Worm (Caenorhabditis elegans): ENCODE data around the gene egl-46.

ce11 chrV:6722378-6722777, 41.0 kb upstream of the egl-46 start, which contains the start of gene ZC487.2:
- no peak for TF ChIP-seq lin-13 (tag; optimal IDR thresholded peaks at IDR 0.05)
- no peak for TF ChIP-seq ztf-11 (tag; optimal IDR thresholded peaks at IDR 0.05)
- TF ChIP-seq nhr-76 (tag; optimal IDR thresholded peaks at IDR 0.05): no peak
- TF ChIP-seq pha-4 (tag; optimal IDR thresholded peaks at IDR 0.05): no peak
- no peak for TF ChIP-seq mep-1 (tag; optimal IDR thresholded peaks at IDR 0.05)
- TF ChIP-seq lsy-2 (tag; optimal IDR thresholded peaks at IDR 0.05): no peak
- TF ChIP-seq nhr-28 (tag; optimal IDR thresholded peaks at IDR 0.05): no peak
- no peak for TF ChIP-seq drap-1 (GFP tag; optimal IDR thresholded peaks at IDR 0.05)
- TF ChIP-seq unc-62 (GFP tag; optimal IDR thresholded peaks at IDR 0.05): no peak
- TF ChIP-seq hlh-1 (tag; optimal IDR thresholded peaks at IDR 0.05): no peak
- no peak for TF ChIP-seq snpc-4 (tag; optimal IDR thresholded peaks at IDR 0.05)
- TF ChIP-seq elt-3 (tag; optimal IDR thresholded peaks at IDR 0.05): no peak

All from whole organism, mixed stage, embryonic.